Fruit fly (Drosophila melanogaster) whole organism, wandering third instar larva: Measurements from ENCODE around the gene Scgalpha.

Source experiments
- CrebA ChIP-seq: fragments of 200-800 bp; sonication (Bioruptor generic); optimal IDR thresholded peaks from 2 replicates; lab custom pipeline; 2016; ENCODE audit warnings: missing biosample characterization, mild to moderate bottlenecking, missing genetic modification characterization, borderline replicate concordance
- Dif ChIP-seq: fragments of 200-275, 200-300 bp; sonication (Bioruptor generic); optimal IDR thresholded peaks from 2 replicates; lab custom pipeline; 2018; ENCODE audit warnings: missing biosample characterization, missing genetic modification characterization; ENCODE audit not compliant: partially characterized antibody
- Myc ChIP-seq: fragments of >200 bp; optimal IDR thresholded peaks from 2 replicates; lab custom pipeline; 2017
- OdsH ChIP-seq: fragments of 200-800 bp; sonication (Bioruptor generic); optimal IDR thresholded peaks from 2 replicates; lab custom pipeline; 2016; ENCODE audit warnings: missing biosample characterization, mild to moderate bottlenecking, missing genetic modification characterization
- Vsx2 ChIP-seq: fragments of 200-300, 225-300 bp; sonication (Bioruptor generic); optimal IDR thresholded peaks from 2 replicates; lab custom pipeline; 2018; ENCODE audit warnings: missing biosample characterization, missing genetic modification characterization; ENCODE audit not compliant: partially characterized antibody
- fru ChIP-seq: fragments of 200-800 bp; sonication (Bioruptor generic); optimal IDR thresholded peaks from 3 replicates; lab custom pipeline; 2016; ENCODE audit warnings: missing biosample characterization, mild to moderate bottlenecking, missing genetic modification characterization
- h ChIP-seq: fragments of 200-800 bp; sonication (Bioruptor generic); optimal IDR thresholded peaks from 3 replicates; lab custom pipeline; 2016; ENCODE audit warnings: missing biosample characterization, mild to moderate bottlenecking, missing genetic modification characterization
- lola ChIP-seq: fragments of >200 bp; optimal IDR thresholded peaks from 2 replicates; lab custom pipeline; 2017; ENCODE audit warnings: missing biosample characterization, missing genetic modification characterization
- pan ChIP-seq: fragments of >200 bp; optimal IDR thresholded peaks from 2 replicates; lab custom pipeline; 2017
- usp ChIP-seq: fragments of >200 bp; optimal IDR thresholded peaks from 2 replicates; lab custom pipeline; 2017; ENCODE audit warnings: missing biosample characterization, missing genetic modification characterization

DNA sequence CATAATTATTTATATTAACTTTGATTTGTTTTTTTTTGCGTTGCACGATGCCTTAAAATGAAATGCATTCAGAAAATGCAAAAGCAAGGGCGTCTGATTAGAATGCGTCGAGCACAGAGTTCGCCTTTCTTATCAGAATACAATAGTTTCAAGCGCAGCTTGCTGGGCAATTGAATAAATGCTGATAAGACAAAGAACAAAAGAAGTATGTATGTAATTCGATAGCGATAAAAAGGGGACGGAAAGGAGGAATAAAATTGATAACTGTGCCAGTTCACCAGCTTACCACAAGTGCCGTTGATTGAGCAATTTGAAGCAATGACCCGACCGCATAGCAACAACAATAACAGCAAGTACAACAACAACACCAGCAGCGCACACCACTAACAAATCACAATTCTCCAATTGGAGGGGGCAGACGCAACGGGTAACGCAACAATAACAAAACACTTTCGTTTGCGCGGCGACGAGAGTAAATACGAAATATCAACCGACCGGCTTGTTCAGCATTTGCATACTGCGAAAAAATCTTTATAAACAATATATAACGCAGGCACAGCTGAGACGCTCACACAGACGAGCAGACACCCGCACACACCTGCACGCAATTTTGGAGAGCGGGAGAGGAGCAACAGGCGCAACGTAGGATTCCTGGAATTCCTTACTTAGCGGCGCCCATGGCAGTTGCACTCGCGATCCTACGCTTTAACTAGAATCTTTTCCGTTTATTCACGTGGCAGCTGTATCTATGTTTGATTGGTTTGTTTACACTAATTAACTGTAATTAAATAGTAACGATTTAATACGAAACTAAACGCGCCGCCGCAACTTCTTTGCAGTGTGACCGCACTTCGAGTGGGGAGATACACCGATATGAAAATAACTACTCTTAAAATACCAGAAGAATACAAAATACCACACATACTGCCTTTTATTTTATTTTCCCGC lies 2.7 kb upstream of the Scgalpha start, which contains the start of gene Btk:
- TF ChIP-seq Vsx2 (GFP tag; lab: Kevin White, UChicago) (no peak), h (GFP tag; lab: Kevin White, UChicago) (no peak), pan (lab: Kevin White, UChicago) (no peak), CrebA (GFP tag; lab: Kevin White, UChicago) (no peak), fru (GFP tag; lab: Kevin White, UChicago) (no peak), Myc (no peak), usp (GFP tag; lab: Kevin White, UChicago) (no peak), OdsH (GFP tag; lab: Kevin White, UChicago) (no peak), lola (no peak), Dif (GFP tag; lab: Kevin White, UChicago) (no peak)
